Fruit fly (Drosophila melanogaster) whole organism, pupa: Measurements from ENCODE around the gene CG12728.
A peak's percentile ranks its signal among the peaks of the same experiment; 100 is the strongest.

Source experiments
- CG10348 ChIP-seq: fragments of 200-800 bp; sonication (Bioruptor generic); IDR thresholded peaks from 2 replicates; pipeline ENCODE4 v1.3.6; 2022; ENCODE audit warnings: missing biosample characterization, missing genetic modification characterization
- CG12605 ChIP-seq: fragments of 200-800 bp; sonication (Bioruptor generic); IDR thresholded peaks from 2 replicates; pipeline ENCODE4 v1.3.6; 2022; ENCODE audit warnings: missing biosample characterization, missing genetic modification characterization
- CG13204 ChIP-seq: fragments of 200-800 bp; sonication (Bioruptor generic); optimal IDR thresholded peaks from 2 replicates; lab custom pipeline; 2018; ENCODE audit warnings: missing biosample characterization, mild to moderate bottlenecking, missing genetic modification characterization, moderate library complexity
- CG14655 ChIP-seq: fragments of 200-800 bp; sonication (Bioruptor generic); optimal IDR thresholded peaks from 3 replicates; lab custom pipeline; 2017; ENCODE audit warnings: mild to moderate bottlenecking, missing biosample characterization, missing genetic modification reagents, missing genetic modification characterization
- CG15710 ChIP-seq: fragments of 200-800 bp; sonication (Bioruptor generic); optimal IDR thresholded peaks from 2 replicates; lab custom pipeline; 2018; ENCODE audit warnings: missing biosample characterization, mild to moderate bottlenecking, missing genetic modification characterization, moderate library complexity
- CG17806 ChIP-seq: fragments of 200-800 bp; sonication (Bioruptor generic); optimal IDR thresholded peaks from 2 replicates; lab custom pipeline; 2018; ENCODE audit warnings: missing biosample characterization, mild to moderate bottlenecking, missing genetic modification characterization, moderate library complexity
- CG32121 ChIP-seq: fragments of 200-800 bp; sonication (Bioruptor generic); IDR thresholded peaks from 2 replicates; pipeline ENCODE4 v1.3.6; 2022; ENCODE audit warnings: missing biosample characterization, missing genetic modification characterization
- CG34367 ChIP-seq: fragments of 200-800 bp; sonication (Bioruptor generic); optimal IDR thresholded peaks from 2 replicates; lab custom pipeline; 2018; ENCODE audit warnings: missing biosample characterization, mild to moderate bottlenecking, missing genetic modification characterization
- CG4496 ChIP-seq: fragments of 200-800 bp; sonication (Bioruptor generic); IDR thresholded peaks from 3 replicates; pipeline ENCODE4 v1.3.6; 2022; ENCODE audit warnings: missing biosample characterization, missing genetic modification characterization
- CG8159 ChIP-seq: fragments of 200-800 bp; sonication (Bioruptor generic); optimal IDR thresholded peaks from 3 replicates; lab custom pipeline; 2018; ENCODE audit warnings: missing biosample characterization, mild to moderate bottlenecking, missing genetic modification characterization, moderate library complexity
- CG8301 ChIP-seq: fragments of 200-800 bp; sonication (Bioruptor generic); optimal IDR thresholded peaks from 2 replicates; lab custom pipeline; 2018; ENCODE audit warnings: missing biosample characterization, mild to moderate bottlenecking, missing genetic modification characterization
- CG9948 ChIP-seq: fragments of 200-800 bp; sonication (Bioruptor generic); optimal IDR thresholded peaks from 2 replicates; lab custom pipeline; 2018; ENCODE audit warnings: missing biosample characterization, mild to moderate bottlenecking, missing genetic modification characterization, moderate library complexity
- D1 ChIP-seq: fragments of 200-800 bp; sonication (Bioruptor generic); optimal IDR thresholded peaks from 2 replicates; lab custom pipeline; 2018; ENCODE audit warnings: missing biosample characterization, mild to moderate bottlenecking, missing genetic modification characterization, moderate library complexity
- EcR ChIP-seq: fragments of 200-800 bp; sonication (Bioruptor generic); optimal IDR thresholded peaks from 3 replicates; lab custom pipeline; 2019; ENCODE audit warnings: missing biosample characterization, missing genetic modification characterization, mild to moderate bottlenecking, moderate library complexity, missing genetic modification reagents
- Ets98B ChIP-seq: fragments of 200-800 bp; sonication (Bioruptor generic); IDR thresholded peaks from 2 replicates; pipeline ENCODE4 v1.3.6; 2022; ENCODE audit warnings: missing biosample characterization, missing genetic modification characterization
- Pif1A ChIP-seq: fragments of 200-800 bp; sonication (Bioruptor generic); optimal IDR thresholded peaks from 3 replicates; lab custom pipeline; 2016; ENCODE audit warnings: missing biosample characterization, missing genetic modification characterization
- Pif1B ChIP-seq: fragments of 200-800 bp; sonication (Bioruptor generic); optimal IDR thresholded peaks from 3 replicates; lab custom pipeline; 2016; ENCODE audit warnings: missing biosample characterization, missing genetic modification characterization
- Snoo ChIP-seq: fragments of 200-800 bp; sonication (Bioruptor generic); optimal IDR thresholded peaks from 3 replicates; lab custom pipeline; 2017; ENCODE audit warnings: missing biosample characterization, mild to moderate bottlenecking, missing genetic modification characterization, inconsistent platforms
- fd96Ca ChIP-seq: fragments of 200-800 bp; sonication (Bioruptor generic); IDR thresholded peaks from 3 replicates; pipeline ENCODE4 v1.3.6; 2022; ENCODE audit warnings: missing biosample characterization, missing genetic modification characterization
- gl ChIP-seq: fragments of 200-800 bp; sonication (Bioruptor generic); optimal IDR thresholded peaks from 2 replicates; lab custom pipeline; 2018; ENCODE audit warnings: missing biosample characterization, mild to moderate bottlenecking, missing genetic modification characterization
- rn ChIP-seq: fragments of 200-800 bp; sonication (Bioruptor generic); IDR thresholded peaks from 2 replicates; pipeline ENCODE4 v1.3.6; 2022; ENCODE audit warnings: missing biosample characterization, missing genetic modification characterization

CG12728 gene

dm6 chrX:5956646-5957441 lies 14.4 kb downstream of the CG12728 start:
- TF ChIP-seq CG14655: no peak
- peak; percentile 55 for TF ChIP-seq EcR (GFP tag; lab: Kevin White, UChicago)

- TF ChIP-seq CG13204 (GFP tag; lab: Kevin White, UChicago) (no peak), CG4496 (GFP tag; lab: Robert Waterston, UW) (peak; percentile 36; the same call in 2 of the 3 replicates)
Observed at dm6 chrX:5964169-5964686, 21.8 kb downstream of the CG12728 start.

dm6 chrX:5965517-5966397 lies 23.4 kb downstream of the CG12728 start, which contains the start of gene Grip:
TSS of gene Grip (plus strand) at chrX:5966279.
- TF ChIP-seq CG4496 (GFP tag; lab: Robert Waterston, UW) (peak; percentile 13; the same call in 2 of the 3 replicates), CG15710 (tag; lab: Kevin White, UChicago) (peak; percentile 8), CG14655 (peak; percentile 47), CG8159 (tag; lab: Kevin White, UChicago) (peak; percentile 16), Ets98B (GFP tag; lab: Robert Waterston, UW) (peak; percentile 11), Pif1B (no peak), rn (GFP tag; lab: Robert Waterston, UW) (no peak), fd96Ca (GFP tag; lab: Robert Waterston, UW) (no peak), gl (tag; lab: Kevin White, UChicago) (no peak), CG8301 (tag; lab: Kevin White, UChicago) (peak; percentile 10)

- TF ChIP-seq Ets98B (GFP tag; lab: Robert Waterston, UW) (peak; percentile 87), Pif1A (GFP tag; lab: Kevin White, UChicago) (peak; percentile 78), gl (tag; lab: Kevin White, UChicago) (peak; percentile 3), Pif1B (peak; percentile 59), CG13204 (GFP tag; lab: Kevin White, UChicago) (no peak), rn (GFP tag; lab: Robert Waterston, UW) (no peak), CG8159 (tag; lab: Kevin White, UChicago) (peak; percentile 61), CG32121 (peak; percentile 80), D1 (tag; lab: Kevin White, UChicago) (no peak), EcR (GFP tag; lab: Kevin White, UChicago) (no peak), CG9948 (tag; lab: Kevin White, UChicago) (peak; percentile 69), CG15710 (tag; lab: Kevin White, UChicago) (peak; percentile 64), CG8301 (tag; lab: Kevin White, UChicago) (peak; percentile 78), Snoo (no peak), CG34367 (tag; lab: Kevin White, UChicago) (peak; percentile 69), CG12605 (peak; percentile 86), CG10348 (0 out of 2 replicates have a peak, but pooled peaks have one; percentile 23), CG17806 (peak; percentile 69), CG4496 (GFP tag; lab: Robert Waterston, UW) (peak; percentile 90), fd96Ca (GFP tag; lab: Robert Waterston, UW) (peak; percentile 90), CG14655 (peak; percentile 81)
Observed at dm6 chrX:5968094-5968723, 25.8 kb downstream of the CG12728 start.

dm6 chrX:5969860-5970665 lies 27.7 kb downstream of the CG12728 start:
- TF ChIP-seq D1 (tag; lab: Kevin White, UChicago) (no peak), CG12605 (no peak), CG13204 (GFP tag; lab: Kevin White, UChicago) (no peak), Pif1A (GFP tag; lab: Kevin White, UChicago) (peak; percentile 11), CG14655 (peak; percentile 44), Pif1B (peak; percentile 54), CG8301 (tag; lab: Kevin White, UChicago) (peak; percentile 25), rn (GFP tag; lab: Robert Waterston, UW) (peak; percentile 14; the same call in 1 of the 2 replicates), CG4496 (GFP tag; lab: Robert Waterston, UW) (peak; percentile 68), CG34367 (tag; lab: Kevin White, UChicago) (no peak), CG8159 (tag; lab: Kevin White, UChicago) (peak; percentile 38), fd96Ca (GFP tag; lab: Robert Waterston, UW) (0 out of 3 replicates have a peak, but pooled peaks have one; percentile 17), Snoo (peak; percentile 25), CG15710 (tag; lab: Kevin White, UChicago) (peak; percentile 42), CG9948 (tag; lab: Kevin White, UChicago) (peak; percentile 9), CG32121 (no peak), CG10348 (no peak)
